Fruit fly (Drosophila melanogaster): ENCODE data around the gene CG15047.

Gene CG15047

DNA sequence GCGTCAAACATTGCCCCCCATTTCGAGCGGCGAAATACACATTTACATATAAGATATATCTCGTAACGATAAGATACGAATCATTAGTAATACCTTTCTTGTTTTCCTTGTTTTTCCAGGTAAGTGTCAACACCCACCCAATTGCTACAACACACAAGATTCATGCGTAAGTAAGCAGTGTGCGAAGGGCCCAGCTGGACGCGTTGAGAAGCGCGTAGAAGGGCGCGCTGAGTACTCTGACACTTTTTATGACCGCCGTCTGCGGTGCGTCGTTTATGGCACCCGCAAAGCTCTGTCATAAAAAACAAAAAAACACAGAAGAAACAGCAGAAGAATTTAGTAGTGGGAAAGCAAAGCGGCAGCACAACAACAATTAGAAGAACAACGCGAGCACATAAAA is 19.2 kb downstream of the CG15047 start:
- TF ChIP-seq Vsx2 (GFP tag; optimal IDR thresholded peaks at IDR 0.05; ENCODE audit: partially characterized antibody) (no peak), brk (GFP tag; optimal IDR thresholded peaks at IDR 0.05) (no peak), lola (GFP tag; optimal IDR thresholded peaks at IDR 0.05) (no peak), OdsH (GFP tag; optimal IDR thresholded peaks at IDR 0.05) (no peak), Dfd (GFP tag; optimal IDR thresholded peaks at IDR 0.05) (no peak), sage (GFP tag; optimal IDR thresholded peaks at IDR 0.05) (no peak), CrebA (GFP tag; optimal IDR thresholded peaks at IDR 0.05; ENCODE audit: borderline replicate concordance) (no peak), Sp1 (GFP tag; optimal IDR thresholded peaks at IDR 0.05) (no peak), N (GFP tag; optimal IDR thresholded peaks at IDR 0.05) (no peak), dmrt93B (GFP tag; optimal IDR thresholded peaks at IDR 0.05) (no peak)

DNA sequence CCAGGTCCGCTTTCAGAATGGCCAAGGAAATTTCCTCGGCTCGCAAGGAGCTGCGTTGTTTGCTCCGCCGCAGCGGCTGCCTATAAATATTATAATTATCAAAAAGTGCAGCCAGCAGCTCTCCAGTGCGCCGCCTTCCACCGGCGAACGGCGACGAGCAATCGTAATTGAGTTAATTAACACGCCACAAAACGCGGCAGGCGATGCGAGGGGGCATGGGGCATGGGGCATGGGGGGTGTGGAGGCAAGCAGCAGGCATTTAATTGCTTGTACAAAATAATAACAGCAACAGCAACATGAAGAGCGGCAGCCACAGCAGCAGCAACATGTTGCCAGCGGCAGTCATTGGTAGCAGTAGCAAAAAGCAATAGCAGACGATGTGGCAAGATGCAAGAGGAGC is 22.2 kb downstream of the CG15047 start:
- TF ChIP-seq br (GFP tag; optimal IDR thresholded peaks at IDR 0.05) (no peak), lola (GFP tag; optimal IDR thresholded peaks at IDR 0.05) (no peak), ey (GFP tag; optimal IDR thresholded peaks at IDR 0.05) (no peak), Dif (GFP tag; optimal IDR thresholded peaks at IDR 0.05; ENCODE audit: partially characterized antibody) (no peak), h (GFP tag; optimal IDR thresholded peaks at IDR 0.05) (no peak), rgr (GFP tag; optimal IDR thresholded peaks at IDR 0.05) (no peak), Jra (GFP tag; optimal IDR thresholded peaks at IDR 0.05) (no peak), Sp1 (GFP tag; optimal IDR thresholded peaks at IDR 0.05) (no peak), dmrt93B (GFP tag; optimal IDR thresholded peaks at IDR 0.05) (no peak), GATAd (GFP tag; optimal IDR thresholded peaks at IDR 0.05) (no peak), woc (GFP tag; optimal IDR thresholded peaks at IDR 0.05) (no peak)

DNA sequence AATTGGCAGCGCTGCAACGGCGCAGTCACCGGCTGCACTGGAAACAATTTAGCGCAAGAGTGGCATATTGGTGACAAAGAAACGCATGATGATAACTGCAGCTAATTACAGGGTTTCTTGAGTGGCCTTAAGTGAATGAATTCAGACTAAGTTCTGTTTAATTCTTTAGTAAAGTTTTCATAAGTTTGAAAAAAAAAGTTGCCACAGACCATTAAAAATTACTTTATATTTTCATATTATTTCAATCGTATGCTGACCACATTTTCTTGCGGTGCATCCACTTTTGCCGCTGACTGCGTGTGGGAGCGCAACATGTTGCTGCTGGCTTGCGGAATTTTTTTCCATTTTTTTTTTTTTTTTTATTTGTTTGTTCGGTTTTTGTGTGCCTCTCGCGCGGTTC is 24.0 kb downstream of the CG15047 start:
- TF ChIP-seq Sp1 (GFP tag; optimal IDR thresholded peaks at IDR 0.05) (peak; percentile 73), CG9705 (GFP tag; optimal IDR thresholded peaks at IDR 0.05) (peak; percentile 28), dmrt93B (GFP tag; optimal IDR thresholded peaks at IDR 0.05) (peak; percentile 65), usp (GFP tag; optimal IDR thresholded peaks at IDR 0.05) (no peak), h (GFP tag; optimal IDR thresholded peaks at IDR 0.05) (peak; percentile 62), br (GFP tag; optimal IDR thresholded peaks at IDR 0.05) (peak; percentile 71), woc (GFP tag; optimal IDR thresholded peaks at IDR 0.05) (peak; percentile 38), jim (GFP tag; optimal IDR thresholded peaks at IDR 0.05) (no peak), Vsx2 (GFP tag; optimal IDR thresholded peaks at IDR 0.05; ENCODE audit: partially characterized antibody) (no peak), Myc (optimal IDR thresholded peaks at IDR 0.05) (no peak), psq (GFP tag; optimal IDR thresholded peaks at IDR 0.05) (peak; percentile 64), fru (GFP tag; optimal IDR thresholded peaks at IDR 0.05) (peak; percentile 80), dl (GFP tag; optimal IDR thresholded peaks at IDR 0.05; ENCODE audit: insufficient read depth in 1 of 2, partially characterized antibody in 2 of 2) (no peak), Hnf4 (GFP tag; optimal IDR thresholded peaks at IDR 0.05) (peak; percentile 23), Jra (GFP tag; optimal IDR thresholded peaks at IDR 0.05) (peak; percentile 16), dsf (GFP tag; optimal IDR thresholded peaks at IDR 0.05; ENCODE audit: borderline replicate concordance) (no peak), rgr (GFP tag; optimal IDR thresholded peaks at IDR 0.05) (peak; percentile 48), ey (GFP tag; optimal IDR thresholded peaks at IDR 0.05) (peak; percentile 55), HLH106 (tag; optimal IDR thresholded peaks at IDR 0.05) (peak; percentile 72), CrebA (GFP tag; optimal IDR thresholded peaks at IDR 0.05; ENCODE audit: borderline replicate concordance) (no peak), foxo (GFP tag; optimal IDR thresholded peaks at IDR 0.05) (peak in 1 of 2 experiments; percentile 57), Hr78 (GFP tag; optimal IDR thresholded peaks at IDR 0.05) (no peak), CG32264 (GFP tag; optimal IDR thresholded peaks at IDR 0.05) (peak; percentile 1), pan (optimal IDR thresholded peaks at IDR 0.05) (no peak), sv (GFP tag; optimal IDR thresholded peaks at IDR 0.05) (no peak), sage (GFP tag; optimal IDR thresholded peaks at IDR 0.05) (peak; percentile 27), OdsH (GFP tag; optimal IDR thresholded peaks at IDR 0.05) (peak; percentile 23), GATAd (GFP tag; optimal IDR thresholded peaks at IDR 0.05) (no peak)

DNA sequence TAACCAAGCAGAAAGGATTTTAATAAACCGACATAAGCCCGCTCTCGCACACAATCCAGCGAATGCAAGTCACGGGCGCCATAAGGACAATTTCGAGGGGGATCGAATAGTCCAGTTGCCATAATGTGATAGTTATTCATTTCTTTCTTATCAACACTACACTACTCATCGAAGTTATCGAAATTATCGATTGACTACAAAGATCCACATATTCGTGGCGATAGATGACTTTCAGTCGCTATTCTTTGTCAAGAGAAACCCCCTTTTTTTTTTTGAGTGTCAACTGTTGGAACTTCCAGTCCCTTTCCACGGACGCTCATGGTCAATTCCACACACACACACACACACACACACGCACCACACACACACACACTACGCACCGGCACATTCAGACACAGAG is 26.1 kb downstream of the CG15047 start:
- TF ChIP-seq h (GFP tag; optimal IDR thresholded peaks at IDR 0.05) (peak; percentile 65), Dfd (GFP tag; optimal IDR thresholded peaks at IDR 0.05) (peak; percentile 86), jim (GFP tag; optimal IDR thresholded peaks at IDR 0.05) (no peak), Vsx2 (GFP tag; optimal IDR thresholded peaks at IDR 0.05; ENCODE audit: partially characterized antibody) (no peak), usp (GFP tag; optimal IDR thresholded peaks at IDR 0.05) (no peak), woc (GFP tag; optimal IDR thresholded peaks at IDR 0.05) (peak; percentile 27), CG32264 (GFP tag; optimal IDR thresholded peaks at IDR 0.05) (no peak), dmrt93B (GFP tag; optimal IDR thresholded peaks at IDR 0.05) (peak; percentile 71), Hr83 (GFP tag; optimal IDR thresholded peaks at IDR 0.05; ENCODE audit: poor library complexity, severe bottlenecking) (no peak), rgr (GFP tag; optimal IDR thresholded peaks at IDR 0.05) (peak; percentile 50), Myc (optimal IDR thresholded peaks at IDR 0.05) (no peak), fru (GFP tag; optimal IDR thresholded peaks at IDR 0.05) (peak; percentile 75), Rel (GFP tag; optimal IDR thresholded peaks at IDR 0.05) (no peak), Rel (tag; optimal IDR thresholded peaks at IDR 0.05) (no peak), psq (GFP tag; optimal IDR thresholded peaks at IDR 0.05) (peak; percentile 53), foxo (GFP tag; optimal IDR thresholded peaks at IDR 0.05) (peak in 1 of 2 experiments; percentile 78), dl (GFP tag; optimal IDR thresholded peaks at IDR 0.05; ENCODE audit: insufficient read depth in 1 of 2, partially characterized antibody in 2 of 2) (no peak), HLH106 (tag; optimal IDR thresholded peaks at IDR 0.05) (peak; percentile 72), Mio (GFP tag; optimal IDR thresholded peaks at IDR 0.05) (no peak), ey (GFP tag; optimal IDR thresholded peaks at IDR 0.05) (peak; percentile 80), GATAd (GFP tag; optimal IDR thresholded peaks at IDR 0.05) (no peak), Sp1 (GFP tag; optimal IDR thresholded peaks at IDR 0.05) (peak; percentile 73), CG9705 (GFP tag; optimal IDR thresholded peaks at IDR 0.05) (peak; percentile 52), Dif (GFP tag; optimal IDR thresholded peaks at IDR 0.05; ENCODE audit: partially characterized antibody) (no peak), br (GFP tag; optimal IDR thresholded peaks at IDR 0.05) (peak; percentile 60), Hnf4 (GFP tag; optimal IDR thresholded peaks at IDR 0.05) (peak; percentile 41), Jra (GFP tag; optimal IDR thresholded peaks at IDR 0.05) (peak; percentile 24), OdsH (GFP tag; optimal IDR thresholded peaks at IDR 0.05) (peak; percentile 64)

Data from whole organism, wandering third instar larva.